Worm (Caenorhabditis elegans) whole organism, L4 larva: ENCODE data around the gene R05G6.3.

ENCODE experiments used
- D1046.2 ChIP-seq: fragments of 200-800 bp; sonication (Bioruptor generic); IDR thresholded peaks from 2 replicates; pipeline ENCODE4 v1.3.6; 2022; ENCODE audit warnings: missing genetic modification characterization, missing compliant biosample characterization
- F26F4.8 ChIP-seq: fragments of 200-800 bp; sonication (Bioruptor generic); conservative IDR thresholded peaks from 2 replicates; pipeline ENCODE4 v1.3.6; 2022; ENCODE audit warnings: missing genetic modification characterization, missing compliant biosample characterization
- F44E2.7 ChIP-seq: fragments of 200-800 bp; sonication (Bioruptor generic); IDR thresholded peaks from 2 replicates; pipeline ENCODE4 v2.1.2; 2022; ENCODE audit warnings: missing genetic modification characterization, missing compliant biosample characterization
- T20F7.1 ChIP-seq: fragments of 200-800 bp; sonication (Bioruptor generic); optimal IDR thresholded peaks from 2 replicates; lab custom pipeline; 2018; ENCODE audit warnings: mild to moderate bottlenecking, missing genetic modification characterization, missing compliant biosample characterization
- aha-1 ChIP-seq: fragments of 150-350 bp; peaks from one replicate; lab custom pipeline; 2014; ENCODE audit warnings: missing biosample characterization, missing genetic modification characterization
- arid-1 ChIP-seq: fragments of 200-800 bp; sonication (Bioruptor generic); conservative IDR thresholded peaks from 2 replicates; pipeline ENCODE4 v1.3.6; 2022; ENCODE audit warnings: missing genetic modification reagents, missing genetic modification characterization, missing compliant biosample characterization
- ces-1 ChIP-seq: fragments of 150-350 bp; sonication (generic microtip); optimal IDR thresholded peaks from 4 replicates; lab custom pipeline; 2014; ENCODE audit warnings: missing biosample characterization, missing genetic modification reagents, missing genetic modification characterization
- ctbp-1 ChIP-seq: fragments of 200-800 bp; sonication (Bioruptor generic); IDR thresholded peaks from 2 replicates; pipeline ENCODE4 v1.3.6; 2022; ENCODE audit warnings: missing genetic modification reagents, missing genetic modification characterization, missing compliant biosample characterization
- daf-16 ChIP-seq, 3 experiments: sonication (generic microtip); optimal IDR thresholded peaks; 2 replicates each; lab custom pipeline; 2016 to 2017; ENCODE audit warnings: missing genetic modification characterization in 3 of 3, missing genetic modification reagents in 3 of 3, mild to moderate bottlenecking in 2 of 3, missing compliant biosample characterization in 2 of 3, missing biosample characterization in 1 of 3, moderate library complexity in 1 of 3
- daf-19 ChIP-seq: fragments of 200-800 bp; sonication (Bioruptor generic); conservative IDR thresholded peaks from 2 replicates; pipeline ENCODE4 v1.3.6; 2022; ENCODE audit warnings: missing genetic modification characterization, missing compliant biosample characterization
- dmd-6 ChIP-seq: fragments of 200-800 bp; sonication (Bioruptor generic); IDR thresholded peaks from 2 replicates; pipeline ENCODE4 v1.3.6; 2022; ENCODE audit warnings: missing genetic modification reagents, missing genetic modification characterization, missing compliant biosample characterization
- dmd-8 ChIP-seq: fragments of 200-800 bp; sonication (Bioruptor generic); IDR thresholded peaks from 2 replicates; pipeline ENCODE4 v1.3.6; 2022; ENCODE audit warnings: missing genetic modification characterization, missing compliant biosample characterization
- dpl-1 ChIP-seq: fragments of 150-350 bp; optimal IDR thresholded peaks from 2 replicates; lab custom pipeline; 2014; ENCODE audit warnings: missing biosample characterization, missing genetic modification reagents, missing genetic modification characterization
- dve-1 ChIP-seq: sonication (generic microtip); optimal IDR thresholded peaks from 2 replicates; lab custom pipeline; 2017; ENCODE audit warnings: antibody characterized with exemption, mild to moderate bottlenecking, missing genetic modification characterization, missing compliant biosample characterization; ENCODE audit not compliant: insufficient read depth
- fos-1 ChIP-seq: fragments of 150-350 bp; optimal IDR thresholded peaks from 2 replicates; lab custom pipeline; 2014; ENCODE audit warnings: missing biosample characterization, missing genetic modification characterization
- gei-8 ChIP-seq: fragments of 200-800 bp; sonication (Bioruptor generic); optimal IDR thresholded peaks from 2 replicates; lab custom pipeline; 2018; ENCODE audit warnings: mild to moderate bottlenecking, missing genetic modification characterization, missing compliant biosample characterization
- hlh-30 ChIP-seq: sonication (generic microtip); optimal IDR thresholded peaks from 2 replicates; lab custom pipeline; 2017; ENCODE audit warnings: antibody characterized with exemption, mild to moderate bottlenecking, missing genetic modification characterization, missing compliant biosample characterization; ENCODE audit not compliant: insufficient read depth
- lin-15B ChIP-seq: fragments of 150-350 bp; sonication (generic microtip); optimal IDR thresholded peaks from 3 replicates; lab custom pipeline; 2014; ENCODE audit warnings: missing biosample characterization, missing genetic modification characterization
- lin-38 ChIP-seq: fragments of 200-800 bp; sonication (Bioruptor generic); IDR thresholded peaks from 2 replicates; pipeline ENCODE4 v1.3.6; 2022; ENCODE audit warnings: missing genetic modification reagents, missing genetic modification characterization, missing compliant biosample characterization
- madf-5 ChIP-seq, 2 experiments: fragments of 200-800 bp; sonication (Bioruptor generic); IDR thresholded peaks; 2 replicates each; pipeline ENCODE4 v1.3.6; 2022; ENCODE audit warnings: missing compliant biosample characterization in 2 of 2, missing genetic modification characterization in 2 of 2
- mdt-29 ChIP-seq: fragments of 200-800 bp; sonication (Bioruptor generic); IDR thresholded peaks from 2 replicates; pipeline ENCODE4 v1.3.6; 2022; ENCODE audit warnings: missing genetic modification reagents, missing genetic modification characterization, missing compliant biosample characterization
- mxl-3 ChIP-seq: fragments of 200-800 bp; sonication (Bioruptor generic); optimal IDR thresholded peaks from 2 replicates; lab custom pipeline; 2018; ENCODE audit warnings: mild to moderate bottlenecking, missing genetic modification characterization, missing compliant biosample characterization
- nhr-102 ChIP-seq: sonication (generic microtip); optimal IDR thresholded peaks from 2 replicates; lab custom pipeline; 2016; ENCODE audit warnings: mild to moderate bottlenecking, missing genetic modification characterization, moderate library complexity, missing compliant biosample characterization
- nhr-25 ChIP-seq: sonication (generic microtip); optimal IDR thresholded peaks from 2 replicates; lab custom pipeline; 2017; ENCODE audit warnings: missing genetic modification characterization, mild to moderate bottlenecking, missing compliant biosample characterization, antibody characterized with exemption, moderate library complexity, borderline replicate concordance; ENCODE audit not compliant: insufficient read depth
- nhr-28 ChIP-seq: fragments of 150-350 bp; optimal IDR thresholded peaks from 2 replicates; lab custom pipeline; 2014; ENCODE audit warnings: missing biosample characterization, missing genetic modification characterization
- nhr-48 ChIP-seq: sonication (generic microtip); optimal IDR thresholded peaks from 2 replicates; lab custom pipeline; 2016; ENCODE audit warnings: mild to moderate bottlenecking, missing genetic modification characterization, missing compliant biosample characterization
- nhr-77 ChIP-seq: fragments of 150-350 bp; optimal IDR thresholded peaks from 2 replicates; lab custom pipeline; 2014; ENCODE audit warnings: missing biosample characterization, missing genetic modification characterization
- php-3 ChIP-seq: fragments of 200-800 bp; sonication (Bioruptor generic); IDR thresholded peaks from 2 replicates; pipeline ENCODE4 v1.3.6; 2022; ENCODE audit warnings: missing genetic modification reagents, missing genetic modification characterization, missing compliant biosample characterization
- pqm-1 ChIP-seq: sonication (generic microtip); optimal IDR thresholded peaks from 2 replicates; lab custom pipeline; 2017; ENCODE audit warnings: missing biosample characterization, missing genetic modification characterization
- set-16 ChIP-seq: fragments of 200-800 bp; sonication (Bioruptor generic); IDR thresholded peaks from 2 replicates; pipeline ENCODE4 v1.3.6; 2022; ENCODE audit warnings: missing genetic modification reagents, missing genetic modification characterization, missing compliant biosample characterization
- skn-1 ChIP-seq: fragments of 150-350 bp; optimal IDR thresholded peaks from 2 replicates; lab custom pipeline; 2014; ENCODE audit warnings: missing biosample characterization, missing genetic modification characterization
- snpc-1.2 ChIP-seq: fragments of 200-800 bp; sonication (Bioruptor generic); IDR thresholded peaks from 2 replicates; pipeline ENCODE4 v1.3.6; 2022; ENCODE audit warnings: missing genetic modification reagents, missing genetic modification characterization, missing compliant biosample characterization
- snpc-4 ChIP-seq: fragments of 150-350 bp; optimal IDR thresholded peaks from 2 replicates; lab custom pipeline; 2014; ENCODE audit warnings: missing biosample characterization, missing genetic modification characterization
- tra-1 ChIP-seq: fragments of 200-800 bp; sonication (Bioruptor generic); IDR thresholded peaks from 2 replicates; pipeline ENCODE4 v1.3.6; 2022; ENCODE audit warnings: missing genetic modification reagents, missing genetic modification characterization, missing compliant biosample characterization
- unc-130 ChIP-seq: sonication (generic microtip); optimal IDR thresholded peaks from 2 replicates; lab custom pipeline; 2016; ENCODE audit warnings: missing genetic modification reagents, missing genetic modification characterization, missing compliant biosample characterization
- unc-62 ChIP-seq, 3 experiments: fragments of 150-350 bp in 1 of 3; sonication (generic microtip); optimal IDR thresholded peaks in 2 of 3; peaks in 1 of 3; 1 replicate in 1 of 3; 2 replicates in 2 of 3; lab custom pipeline; 2014 to 2017; ENCODE audit warnings: missing biosample characterization in 3 of 3, missing genetic modification characterization in 3 of 3, missing genetic modification reagents in 3 of 3, missing genotype in 1 of 3

Gene R05G6.3

DNA sequence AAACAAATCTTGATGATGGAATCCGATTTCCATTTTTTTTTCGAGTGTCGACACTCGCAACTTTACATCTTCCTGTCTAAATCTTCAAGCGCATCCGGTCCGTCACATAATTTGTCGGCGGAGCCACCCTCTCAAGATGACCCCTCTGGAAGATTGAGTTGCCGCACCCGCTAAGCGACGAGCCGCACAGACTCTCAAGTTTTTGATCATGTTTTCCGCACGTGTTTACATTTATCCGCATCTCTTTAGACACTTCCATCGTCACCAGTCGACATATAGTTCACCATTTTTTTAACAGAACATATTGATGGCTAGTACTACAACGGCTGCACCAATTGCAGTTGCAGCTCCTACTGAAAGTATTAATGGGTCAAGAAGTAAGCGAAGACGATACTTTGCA, 24.9 kb upstream of the R05G6.3 start, which contains the start of gene F55G1.1:
F55G1.1 (plus strand) TSS at position 301 of the 400 bp plus-strand sequence.
- TF ChIP-seq unc-62 (GFP tag; optimal IDR thresholded peaks at IDR 0.05 in 1 of 2; lab: Kevin White, UChicago) (peak in 1 of 2 experiments; percentile 79), unc-62 (tag; optimal IDR thresholded peaks at IDR 0.05; lab: Kevin White, UChicago) (no peak), F44E2.7 (no peak), ctbp-1 (GFP tag; lab: Robert Waterston, UW) (no peak)

DNA sequence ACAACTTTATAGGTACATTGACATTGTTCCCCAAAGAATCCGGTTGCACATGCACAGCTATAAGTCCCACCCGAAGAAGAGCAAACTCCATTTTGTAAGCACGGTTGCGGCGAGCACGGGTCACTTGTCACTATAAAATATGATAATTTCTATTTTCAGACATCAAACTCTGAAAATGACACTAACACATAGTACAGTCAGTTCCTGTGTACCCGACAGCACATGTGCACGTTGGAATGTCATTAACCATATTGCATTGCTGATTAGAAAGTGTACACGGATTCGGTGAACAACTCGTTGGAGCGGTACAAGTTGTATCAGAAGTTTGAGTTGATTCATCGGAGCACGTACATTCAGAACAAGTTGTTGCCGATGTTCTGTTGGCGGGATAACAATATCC, 19.1 kb upstream of the R05G6.3 start:
- TF ChIP-seq mdt-29 (no peak), snpc-1.2 (GFP tag; lab: Robert Waterston, UW) (no peak), dmd-6 (peak; percentile 83), daf-16 (GFP tag; optimal IDR thresholded peaks at IDR 0.05; lab: Kevin White, UChicago) (no peak), daf-16 (tag; optimal IDR thresholded peaks at IDR 0.05; lab: Kevin White, UChicago) (peak; percentile 53), php-3 (GFP tag; lab: Robert Waterston, UW) (0 out of 2 replicates have a peak, but pooled peaks have one; percentile 38), nhr-102 (no peak), pqm-1 (tag; lab: Kevin White, UChicago) (peak; percentile 23), nhr-48 (tag; lab: Kevin White, UChicago) (peak; percentile 15), lin-38 (GFP tag; lab: Robert Waterston, UW) (no peak), D1046.2 (no peak), skn-1 (tag; lab: Kevin White, UChicago) (no peak), unc-130 (no peak), nhr-25 (tag; lab: Kevin White, UChicago) (no peak), nhr-28 (tag; lab: Kevin White, UChicago) (peak; percentile 83), unc-62 (GFP tag; optimal IDR thresholded peaks at IDR 0.05 in 1 of 2; lab: Kevin White, UChicago) (peak in 1 of 2 experiments; percentile 6), unc-62 (tag; optimal IDR thresholded peaks at IDR 0.05; lab: Kevin White, UChicago) (no peak), ces-1 (GFP tag; lab: Kevin White, UChicago) (no peak), mxl-3 (GFP tag; lab: Kevin White, UChicago) (peak; percentile 56), tra-1 (GFP tag; lab: Robert Waterston, UW) (no peak), hlh-30 (tag; lab: Kevin White, UChicago) (peak; percentile 10), nhr-77 (peak; percentile 41)
- TF ChIP-seq, all 104 proteins: peak for 10

DNA sequence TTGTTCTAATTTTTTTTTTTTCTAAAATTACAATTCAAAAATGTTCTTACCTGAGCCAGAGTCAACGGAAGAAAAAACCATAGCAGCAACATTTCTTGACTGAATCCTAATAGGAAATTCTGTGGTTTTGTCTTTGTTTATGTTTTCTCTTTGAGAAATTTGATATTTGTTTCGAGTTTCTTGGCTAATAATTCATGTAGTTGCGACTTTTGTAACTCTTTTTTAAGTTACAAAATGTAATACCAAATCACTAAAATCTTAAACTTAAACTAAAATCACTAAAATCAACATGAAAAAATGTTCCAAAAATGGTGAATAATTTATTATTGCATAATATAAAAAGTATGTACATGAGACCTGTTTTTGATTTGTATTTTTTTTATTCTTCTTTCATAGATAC, 18.6 kb upstream of the R05G6.3 start, which contains the start of gene egas-4:
egas-4 (minus strand) TSS at position 101 of the 400 bp plus-strand sequence.
- no peak for TF ChIP-seq dpl-1 (GFP tag; lab: Kevin White, UChicago)
- no peak for TF ChIP-seq madf-5 (GFP tag; IDR thresholded peaks at IDR 0.05; lab: Robert Waterston, UW)
- TF ChIP-seq set-16: no peak
- TF ChIP-seq fos-1 (tag; lab: Kevin White, UChicago): no peak

DNA sequence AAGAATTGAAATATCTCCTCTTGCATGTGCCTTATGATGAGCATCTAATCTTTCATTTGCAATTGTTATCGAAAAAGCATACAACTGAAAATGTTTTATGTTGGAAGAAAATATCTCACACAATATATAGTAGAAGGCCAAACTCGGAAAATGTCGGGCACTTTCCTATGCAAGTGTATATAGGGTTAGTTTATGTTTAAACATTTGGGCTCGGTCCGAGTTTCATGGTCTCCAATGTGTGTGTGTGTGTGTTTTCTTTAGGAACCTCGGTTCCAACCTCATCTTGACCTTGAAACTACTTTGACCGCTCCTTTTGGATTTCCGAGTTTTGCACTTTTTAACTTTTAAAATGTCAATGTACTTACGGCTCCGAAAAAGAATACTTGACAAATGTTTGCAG, 17.1 kb upstream of the R05G6.3 start:
- TF ChIP-seq lin-15B (tag; lab: Kevin White, UChicago): no peak
- peak in 1 of 2 experiments; percentile 19 for TF ChIP-seq daf-16 (GFP tag; optimal IDR thresholded peaks at IDR 0.05; lab: Kevin White, UChicago)
- TF ChIP-seq daf-16 (tag; optimal IDR thresholded peaks at IDR 0.05; lab: Kevin White, UChicago): no peak
- TF ChIP-seq daf-19 (GFP tag; lab: Robert Waterston, UW): 0 out of 2 replicates have a peak, but pooled peaks have one; percentile 18
- no peak for TF ChIP-seq T20F7.1 (GFP tag; lab: Kevin White, UChicago)
- TF ChIP-seq gei-8 (GFP tag; lab: Kevin White, UChicago): no peak
- TF ChIP-seq arid-1 (GFP tag; lab: Robert Waterston, UW): 0 out of 2 replicates have a peak, but pooled peaks have one; percentile 33
- TF ChIP-seq aha-1 (tag; lab: Kevin White, UChicago): peak; percentile 55
- peak; percentile 14 for TF ChIP-seq dve-1
- TF ChIP-seq dmd-8: 0 out of 2 replicates have a peak, but pooled peaks have one; percentile 15
- peak; percentile 49 for TF ChIP-seq snpc-4
- TF ChIP-seq F26F4.8: peak; percentile 61; the same call in 1 of the 2 replicates
